Worm (Caenorhabditis elegans) whole organism, young adult: ENCODE data around the gene tsp-9.

Source experiments
- Y67H2A.10 ChIP-seq: fragments of 200-800 bp; sonication (Bioruptor generic); conservative IDR thresholded peaks from 2 replicates; pipeline ENCODE4 v1.3.6; 2022; ENCODE audit warnings: missing genetic modification reagents, missing genetic modification characterization, missing compliant biosample characterization
- athp-1 ChIP-seq: sonication (generic microtip); optimal IDR thresholded peaks from 2 replicates; lab custom pipeline; 2017; ENCODE audit warnings: mild to moderate bottlenecking, missing genetic modification characterization, missing compliant biosample characterization
- lin-35 ChIP-seq, 3 experiments: fragments of 150-350 bp in 2 of 3; sonication (generic microtip) in 1 of 3; optimal IDR thresholded peaks; 2 replicates each; lab custom pipeline; 2014 to 2018; ENCODE audit warnings: missing biosample characterization in 3 of 3, missing genetic modification characterization in 3 of 3, missing genetic modification reagents in 3 of 3
- rcor-1 ChIP-seq: fragments of 200-800 bp; sonication (Bioruptor generic); IDR thresholded peaks from 2 replicates; pipeline ENCODE4 v1.3.6; 2022; ENCODE audit warnings: missing genetic modification reagents, missing genetic modification characterization, missing compliant biosample characterization
- snpc-4 ChIP-seq, 5 experiments: fragments of 150-350 bp in 1 of 5; sonication (generic microtip) in 4 of 5; optimal IDR thresholded peaks; 2 replicates each; lab custom pipeline; 2014 to 2018; ENCODE audit warnings: missing genetic modification characterization in 5 of 5, missing biosample characterization in 3 of 5, antibody characterized with exemption in 2 of 5, mild to moderate bottlenecking in 2 of 5, missing compliant biosample characterization in 2 of 5, missing genotype in 2 of 5, moderate library complexity in 2 of 5, missing genetic modification reagents in 1 of 5
- unc-62 ChIP-seq: fragments of 150-350 bp; optimal IDR thresholded peaks from 2 replicates; lab custom pipeline; 2014; ENCODE audit warnings: missing biosample characterization, missing genetic modification reagents, missing genetic modification characterization
- xnd-1 ChIP-seq: sonication (generic microtip); optimal IDR thresholded peaks from 2 replicates; lab custom pipeline; 2016; ENCODE audit warnings: missing genotype, missing genetic modification reagents, missing genetic modification characterization, missing compliant biosample characterization

DNA sequence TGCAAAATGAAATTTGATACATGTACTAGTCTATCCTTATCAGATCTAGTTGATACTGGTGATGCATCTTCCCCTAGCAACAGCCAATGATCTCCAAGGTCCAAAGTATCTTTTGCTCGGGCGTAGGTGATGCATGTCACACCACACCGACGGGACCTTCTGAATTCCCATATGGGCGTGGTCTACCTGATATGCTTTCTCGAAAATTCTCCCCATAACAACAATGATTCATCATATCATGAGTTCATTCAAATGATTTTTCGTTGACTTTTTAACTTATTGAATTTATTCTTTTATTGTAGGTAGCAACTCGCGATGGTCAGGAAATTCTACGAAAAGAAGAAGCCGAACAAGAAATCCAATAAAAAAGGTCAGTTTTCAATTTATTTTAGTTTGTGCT lies 36.7 kb upstream of the tsp-9 start, which contains the start of gene C46H3.1:
- TF ChIP-seq snpc-4 (GFP tag; optimal IDR thresholded peaks at IDR 0.05; lab: Kevin White, UChicago), result no peak
- TF ChIP-seq snpc-4 (tag; optimal IDR thresholded peaks at IDR 0.05; lab: Kevin White, UChicago), result no peak
- TF ChIP-seq Y67H2A.10 (GFP tag; lab: Robert Waterston, UW), result no peak
- no peak for TF ChIP-seq rcor-1 (GFP tag; lab: Robert Waterston, UW)
- no peak for TF ChIP-seq unc-62 (GFP tag; lab: Kevin White, UChicago)
- TF ChIP-seq xnd-1, result no peak
- no peak for TF ChIP-seq athp-1 (tag; lab: Kevin White, UChicago)
- TF ChIP-seq lin-35 (GFP tag; optimal IDR thresholded peaks at IDR 0.05; lab: Kevin White, UChicago), result no peak
